Fruit fly (Drosophila melanogaster) whole organism, embryonic: ENCODE results near the gene BuGZ.

Experiments used
- Aef1 ChIP-seq: fragments of 200-800 bp; sonication (Bioruptor generic); IDR thresholded peaks from 3 replicates; pipeline ENCODE4 v1.3.6; 2022; ENCODE audit warnings: missing biosample characterization, missing genetic modification characterization
- Awh ChIP-seq: fragments of 200-800 bp; sonication (Bioruptor generic); IDR thresholded peaks from 2 replicates; pipeline ENCODE4, ENCODE4 v1.3.6; 2022; ENCODE audit warnings: missing biosample characterization, missing genetic modification characterization
- Bgb ChIP-seq: fragments of 200-800 bp; sonication (Bioruptor generic); IDR thresholded peaks from 2 replicates; pipeline ENCODE4 v1.3.6; 2022; ENCODE audit warnings: missing biosample characterization, missing genetic modification characterization; ENCODE audit not compliant: partially characterized antibody
- CG10321 ChIP-seq: fragments of 200-800 bp; sonication (Bioruptor generic); IDR thresholded peaks from 2 replicates; pipeline ENCODE4 v1.3.6; 2022; ENCODE audit warnings: missing biosample characterization, missing genetic modification characterization
- CG10462 ChIP-seq: fragments of 200-800 bp; sonication (Bioruptor generic); optimal IDR thresholded peaks from 2 replicates; lab custom pipeline; 2016; ENCODE audit warnings: missing biosample characterization, missing genetic modification characterization
- CG10654 ChIP-seq: fragments of 200-800 bp; sonication (Bioruptor generic); optimal IDR thresholded peaks from 2 replicates; lab custom pipeline; 2016; ENCODE audit warnings: missing biosample characterization, missing genetic modification characterization
- CG11398 ChIP-seq: fragments of 200-800 bp; sonication (Bioruptor generic); optimal IDR thresholded peaks from 2 replicates; lab custom pipeline; 2016; ENCODE audit warnings: missing biosample characterization, missing genetic modification characterization
- CG12104 ChIP-seq: fragments of 200-800 bp; sonication (Bioruptor generic); optimal IDR thresholded peaks from 3 replicates; lab custom pipeline; 2016; ENCODE audit warnings: missing biosample characterization, missing genetic modification characterization
- CG12236 ChIP-seq: fragments of 200-800 bp; sonication (Bioruptor generic); optimal IDR thresholded peaks from 2 replicates; lab custom pipeline; 2016; ENCODE audit warnings: missing biosample characterization, missing genetic modification characterization
- CG12299 ChIP-seq: fragments of 200-800 bp; sonication (Bioruptor generic); optimal IDR thresholded peaks from 2 replicates; lab custom pipeline; 2018; ENCODE audit warnings: missing biosample characterization, mild to moderate bottlenecking, missing genetic modification characterization
- CG13123 ChIP-seq: fragments of 200-800 bp; sonication (Bioruptor generic); optimal IDR thresholded peaks from 2 replicates; lab custom pipeline; 2016; ENCODE audit warnings: missing biosample characterization, missing genetic modification characterization
- CG15011 ChIP-seq: fragments of 200-800 bp; sonication (Bioruptor generic); optimal IDR thresholded peaks from 3 replicates; lab custom pipeline; 2018; ENCODE audit warnings: missing biosample characterization, mild to moderate bottlenecking, missing genetic modification characterization
- CG16863 ChIP-seq: fragments of 200-800 bp; sonication (Bioruptor generic); optimal IDR thresholded peaks from 3 replicates; lab custom pipeline; 2016; ENCODE audit warnings: missing biosample characterization, missing genetic modification characterization
- CG32532 ChIP-seq: fragments of 200-800 bp; sonication (Bioruptor generic); IDR thresholded peaks from 2 replicates; pipeline ENCODE4 v1.3.6; 2022; ENCODE audit warnings: missing biosample characterization, missing genetic modification characterization
- CG32767 ChIP-seq: fragments of 200-800 bp; sonication (Bioruptor generic); IDR thresholded peaks from 2 replicates; pipeline ENCODE4 v1.3.6; 2022; ENCODE audit warnings: missing biosample characterization, missing genetic modification characterization
- CG6683 ChIP-seq: fragments of 200-800 bp; sonication (Bioruptor generic); optimal IDR thresholded peaks from 2 replicates; lab custom pipeline; 2017; ENCODE audit warnings: missing biosample characterization, mild to moderate bottlenecking, missing genetic modification characterization, missing genetic modification reagents
- CG6689 ChIP-seq: fragments of 200-800 bp; sonication (Bioruptor generic); IDR thresholded peaks from 2 replicates; pipeline ENCODE4 v1.3.6; 2022; ENCODE audit warnings: missing biosample characterization, missing genetic modification characterization
- CG7963 ChIP-seq: fragments of 200-800 bp; sonication (Bioruptor generic); IDR thresholded peaks from 3 replicates; pipeline ENCODE4 v1.3.6; 2022; ENCODE audit warnings: missing biosample characterization, missing genetic modification characterization; ENCODE audit not compliant: partially characterized antibody
- CG9609 ChIP-seq: fragments of 200-800 bp; sonication (Bioruptor generic); optimal IDR thresholded peaks from 3 replicates; lab custom pipeline; 2016; ENCODE audit warnings: missing biosample characterization, missing genetic modification characterization
- CG9797 ChIP-seq: fragments of 200-800 bp; sonication (Bioruptor generic); optimal IDR thresholded peaks from 3 replicates; lab custom pipeline; 2018; ENCODE audit warnings: missing biosample characterization, mild to moderate bottlenecking, missing genetic modification characterization
- Chrac-16 ChIP-seq: fragments of 200-800 bp; sonication (Bioruptor generic); optimal IDR thresholded peaks from 3 replicates; lab custom pipeline; 2016; ENCODE audit warnings: missing biosample characterization, missing genetic modification characterization
- CkIIα-i1 ChIP-seq: fragments of 200-800 bp; sonication (Bioruptor generic); IDR thresholded peaks from 2 replicates; pipeline ENCODE4 v1.3.6; 2022; ENCODE audit warnings: missing biosample characterization, missing genetic modification characterization
- Dfd ChIP-seq, 2 experiments: fragments of >200 bp; optimal IDR thresholded peaks; 2 replicates each; lab custom pipeline; 2017; ENCODE audit warnings: missing biosample characterization in 2 of 2, missing genetic modification characterization in 2 of 2
- Dll ChIP-seq: fragments of 200-800 bp; sonication (Bioruptor generic); IDR thresholded peaks from 4 replicates; pipeline ENCODE4 v1.3.6; 2022; ENCODE audit warnings: missing biosample characterization, missing genetic modification characterization; ENCODE audit not compliant: partially characterized antibody
- ERR ChIP-seq: fragments of 200-800 bp; sonication (Bioruptor generic); optimal IDR thresholded peaks from 2 replicates; lab custom pipeline; 2016; ENCODE audit warnings: missing biosample characterization, missing genetic modification characterization
- Eip74EF ChIP-seq, 2 experiments: fragments of 200-800 bp in 1 of 2; fragments of >200 bp in 1 of 2; sonication (Bioruptor generic) in 1 of 2; optimal IDR thresholded peaks; 2 replicates each; lab custom pipeline; 2017 to 2019; ENCODE audit warnings: missing biosample characterization in 2 of 2, missing genetic modification characterization in 2 of 2, mild to moderate bottlenecking in 1 of 2, moderate library complexity in 1 of 2
- GATAe ChIP-seq: fragments of 200-800 bp; sonication (Bioruptor generic); conservative IDR thresholded peaks from 2 replicates; pipeline ENCODE4 v1.3.6; 2022; ENCODE audit warnings: missing biosample characterization, missing genetic modification characterization
- Hr3 ChIP-seq: fragments of 200-800 bp; sonication (Bioruptor generic); optimal IDR thresholded peaks from 3 replicates; lab custom pipeline; 2016; ENCODE audit warnings: missing biosample characterization, missing genetic modification characterization
- Hr78 ChIP-seq, 2 experiments: fragments of 200-800 bp in 1 of 2; fragments of >200 bp in 1 of 2; sonication (Bioruptor generic) in 1 of 2; optimal IDR thresholded peaks; 2 replicates each; lab custom pipeline; 2017 to 2019; ENCODE audit warnings: missing biosample characterization in 2 of 2, missing genetic modification characterization in 2 of 2, mild to moderate bottlenecking in 1 of 2, moderate library complexity in 1 of 2
- Hsf ChIP-seq: fragments of 200-800 bp; sonication (Bioruptor generic); optimal IDR thresholded peaks from 3 replicates; lab custom pipeline; 2016; ENCODE audit warnings: missing biosample characterization, missing genetic modification characterization
- Neu2 ChIP-seq: fragments of 200-800 bp; sonication (Bioruptor generic); optimal IDR thresholded peaks from 3 replicates; lab custom pipeline; 2016; ENCODE audit warnings: missing biosample characterization, missing genetic modification characterization, borderline replicate concordance
- Nf-YA ChIP-seq: fragments of 200-800 bp; sonication (Bioruptor generic); IDR thresholded peaks from 2 replicates; pipeline ENCODE4 v1.3.6; 2022; ENCODE audit warnings: missing biosample characterization, missing genetic modification characterization
- Optix ChIP-seq: fragments of 200-800 bp; sonication (Bioruptor generic); IDR thresholded peaks from 3 replicates; pipeline ENCODE4 v1.3.6; 2022; ENCODE audit warnings: missing biosample characterization, missing genetic modification characterization
- Scr ChIP-seq: fragments of 200-800 bp; sonication (Bioruptor generic); IDR thresholded peaks from 2 replicates; pipeline ENCODE4 v1.3.6; 2022; ENCODE audit warnings: missing biosample characterization, missing genetic modification characterization; ENCODE audit not compliant: partially characterized antibody
- Side ChIP-seq: fragments of 200-800 bp; sonication (Bioruptor generic); optimal IDR thresholded peaks from 2 replicates; lab custom pipeline; 2016; ENCODE audit warnings: missing biosample characterization, missing genetic modification characterization
- Spps ChIP-seq: fragments of 200-800 bp; sonication (Bioruptor generic); optimal IDR thresholded peaks from 2 replicates; lab custom pipeline; 2018; ENCODE audit warnings: missing biosample characterization, mild to moderate bottlenecking, missing genetic modification characterization
- Xrp1 ChIP-seq: fragments of 200-800 bp; sonication (Bioruptor generic); IDR thresholded peaks from 2 replicates; pipeline ENCODE4 v1.3.6; 2022; ENCODE audit warnings: missing biosample characterization, missing genetic modification characterization
- ase ChIP-seq: fragments of 200-800 bp; sonication (Bioruptor generic); IDR thresholded peaks from 3 replicates; pipeline ENCODE4 v1.3.6; 2022; ENCODE audit warnings: missing biosample characterization, missing genetic modification characterization
- caup ChIP-seq: fragments of 200-800 bp; sonication (Bioruptor generic); optimal IDR thresholded peaks from 3 replicates; lab custom pipeline; 2017; ENCODE audit warnings: missing biosample characterization, mild to moderate bottlenecking, missing genetic modification characterization, moderate library complexity; ENCODE audit not compliant: severe bottlenecking
- chm ChIP-seq: fragments of 200-800 bp; sonication (Bioruptor generic); IDR thresholded peaks from 2 replicates; pipeline ENCODE4 v1.3.6; 2022; ENCODE audit warnings: missing biosample characterization, missing genetic modification characterization
- crc ChIP-seq: fragments of 200-800 bp; sonication (Bioruptor generic); optimal IDR thresholded peaks from 2 replicates; lab custom pipeline; 2016; ENCODE audit warnings: missing biosample characterization, missing genetic modification characterization
- dpn ChIP-seq, 2 experiments: fragments of 200-800 bp; sonication (Bioruptor generic); optimal IDR thresholded peaks; 3 replicates each; lab custom pipeline; 2016; ENCODE audit warnings: missing biosample characterization in 2 of 2, missing genetic modification characterization in 2 of 2
- fd96Cb ChIP-seq: fragments of 200-800 bp; sonication (Bioruptor generic); optimal IDR thresholded peaks from 2 replicates; lab custom pipeline; 2018; ENCODE audit warnings: missing biosample characterization, mild to moderate bottlenecking, missing genetic modification characterization, moderate library complexity
- ftz-f1 ChIP-seq: fragments of 200-800 bp; sonication (Bioruptor generic); optimal IDR thresholded peaks from 2 replicates; lab custom pipeline; 2016; ENCODE audit warnings: missing biosample characterization, missing genetic modification characterization
- ham ChIP-seq: fragments of 200-800 bp; sonication (Bioruptor generic); IDR thresholded peaks from 2 replicates; pipeline ENCODE4 v1.3.6; 2022; ENCODE audit warnings: missing biosample characterization, missing genetic modification characterization
- her ChIP-seq: fragments of 200-800 bp; sonication (Bioruptor generic); optimal IDR thresholded peaks from 2 replicates; lab custom pipeline; 2016; ENCODE audit warnings: missing biosample characterization, missing genetic modification characterization
- ind ChIP-seq: fragments of 200-800 bp; sonication (Bioruptor generic); optimal IDR thresholded peaks from 3 replicates; lab custom pipeline; 2016; ENCODE audit warnings: missing biosample characterization, missing genetic modification characterization
- lilli ChIP-seq: fragments of 200-800 bp; sonication (Bioruptor generic); optimal IDR thresholded peaks from 3 replicates; lab custom pipeline; 2016; ENCODE audit warnings: missing biosample characterization, missing genetic modification characterization
- lmd ChIP-seq: fragments of 200-800 bp; sonication (Bioruptor generic); IDR thresholded peaks from 2 replicates; pipeline ENCODE4 v1.3.6; 2022; ENCODE audit warnings: missing biosample characterization, missing genetic modification characterization
- row ChIP-seq: fragments of 200-800 bp; sonication (Bioruptor generic); IDR thresholded peaks from 3 replicates; pipeline ENCODE4 v1.3.6; 2022; ENCODE audit warnings: missing biosample characterization, missing genetic modification characterization
- shn ChIP-seq: fragments of 200-800 bp; sonication (Bioruptor generic); optimal IDR thresholded peaks from 3 replicates; lab custom pipeline; 2016; ENCODE audit warnings: missing biosample characterization, missing genetic modification characterization
- sr ChIP-seq: fragments of 200-800 bp; sonication (Bioruptor generic); IDR thresholded peaks from 3 replicates; pipeline ENCODE4 v1.3.6; 2022; ENCODE audit warnings: missing biosample characterization, missing genetic modification characterization

BuGZ gene

DNA sequence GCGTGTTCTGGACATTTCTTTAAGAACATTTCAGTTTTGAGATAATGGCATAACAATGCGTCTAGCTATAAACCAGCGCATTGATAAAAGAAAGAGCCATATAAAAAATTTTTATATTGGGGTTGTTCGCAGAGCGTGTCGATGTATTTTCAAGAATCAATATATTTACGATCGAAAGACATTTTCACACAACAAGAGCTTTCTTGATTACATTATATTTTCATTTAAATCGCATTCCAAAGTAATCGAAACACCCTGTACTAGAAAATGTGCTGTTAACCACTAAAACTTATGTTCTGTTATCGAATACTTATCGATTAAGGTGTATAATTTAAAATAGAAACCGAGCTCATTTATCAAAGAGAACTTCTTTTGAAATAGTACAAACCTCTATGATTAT is 39.5 kb upstream of the BuGZ start (continued):
- TF ChIP-seq Nf-YA (GFP tag; lab: Robert Waterston, UW) (no peak), CG6689 (no peak), chm (GFP tag; lab: Robert Waterston, UW) (no peak), CG32532 (no peak), ase (GFP tag; lab: Robert Waterston, UW) (no peak), Chrac-16 (GFP tag; lab: Kevin White, UChicago) (peak; percentile 37), fd96Cb (tag; lab: Kevin White, UChicago) (no peak), CG10462 (no peak), CG13123 (GFP tag; lab: Kevin White, UChicago) (no peak), Side (GFP tag; lab: Kevin White, UChicago) (no peak), CG9797 (GFP tag; lab: Kevin White, UChicago) (no peak), Scr (GFP tag; lab: Robert Waterston, UW) (no peak), CG16863 (GFP tag; lab: Kevin White, UChicago) (no peak), Eip74EF (GFP tag; optimal IDR thresholded peaks at IDR 0.05; lab: Kevin White, UChicago) (no peak), Xrp1 (GFP tag; lab: Robert Waterston, UW) (no peak), CG10654 (no peak), ERR (GFP tag; lab: Kevin White, UChicago) (no peak), Spps (tag; lab: Kevin White, UChicago) (no peak), Bgb (GFP tag; lab: Robert Waterston, UW) (no peak), row (peak; percentile 60), Aef1 (GFP tag; lab: Robert Waterston, UW) (peak; percentile 22; the same call in 1 of the 3 replicates), CG12236 (GFP tag; lab: Kevin White, UChicago) (peak; percentile 14), GATAe (GFP tag; lab: Robert Waterston, UW) (no peak), Awh (no peak), CG15011 (GFP tag; lab: Kevin White, UChicago) (no peak), caup (GFP tag; lab: Kevin White, UChicago) (peak; percentile 47), Dfd (GFP tag; optimal IDR thresholded peaks at IDR 0.05; lab: Kevin White, UChicago) (no peak), CG12299 (tag; lab: Kevin White, UChicago) (peak; percentile 11), CG6683 (GFP tag; lab: Kevin White, UChicago) (no peak), Optix (no peak), lilli (peak; percentile 70), Hsf (GFP tag; lab: Kevin White, UChicago) (peak; percentile 40), sr (GFP tag; lab: Robert Waterston, UW) (no peak), Dll (GFP tag; lab: Robert Waterston, UW) (no peak), crc (GFP tag; lab: Kevin White, UChicago) (peak; percentile 25), ham (GFP tag; lab: Robert Waterston, UW) (no peak), lmd (GFP tag; lab: Robert Waterston, UW) (no peak; the same call in 1 of the 2 replicates), Neu2 (GFP tag; lab: Kevin White, UChicago) (peak; percentile 74), dpn (GFP tag; optimal IDR thresholded peaks at IDR 0.05; lab: Kevin White, UChicago) (peak; percentile 48 to 54), Hr3 (GFP tag; lab: Kevin White, UChicago) (peak; percentile 27), shn (GFP tag; lab: Kevin White, UChicago) (no peak), ind (GFP tag; lab: Kevin White, UChicago) (no peak), CG7963 (no peak), ftz-f1 (GFP tag; lab: Kevin White, UChicago) (no peak), CkIIα-i1 (GFP tag; lab: Robert Waterston, UW) (no peak), CG10321 (no peak), Hr78 (GFP tag; optimal IDR thresholded peaks at IDR 0.05; lab: Kevin White, UChicago) (no peak), CG32767 (GFP tag; lab: Robert Waterston, UW) (no peak), CG11398 (GFP tag; lab: Kevin White, UChicago) (no peak), CG9609 (GFP tag; lab: Kevin White, UChicago) (peak; percentile 32), CG12104 (peak; percentile 43), her (no peak)
